Worm (Caenorhabditis elegans): ENCODE results near the gene T16H12.13.

Gene T16H12.13

DNA sequence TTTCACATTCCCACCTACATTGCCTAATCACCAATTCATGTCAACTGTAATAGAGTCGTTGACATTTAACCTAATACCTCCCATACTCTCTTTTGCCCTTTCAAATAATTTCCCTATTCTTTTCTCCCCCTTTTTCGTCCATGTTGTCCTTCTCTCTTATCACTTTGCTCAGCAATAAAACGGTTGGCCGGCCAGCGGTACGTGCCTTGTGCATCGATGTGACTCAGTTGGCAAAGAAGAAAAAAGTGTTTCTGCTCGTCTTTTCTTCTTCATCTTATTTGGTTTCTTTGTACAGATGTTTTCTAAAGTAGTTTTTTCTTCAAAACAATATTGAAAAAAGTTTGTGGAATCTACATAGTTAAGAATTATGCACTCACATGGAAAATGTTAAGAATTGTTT, 49.3 kb downstream of the T16H12.13 start:
- TF ChIP-seq mep-1 (tag; optimal IDR thresholded peaks at IDR 0.05) (no peak), bed-3 (GFP tag; optimal IDR thresholded peaks at IDR 0.05) (no peak), ham-2 (GFP tag; optimal IDR thresholded peaks at IDR 0.05) (no peak), snpc-4 (tag; optimal IDR thresholded peaks at IDR 0.05) (no peak), lin-32 (GFP tag; optimal IDR thresholded peaks at IDR 0.05) (no peak), lsy-2 (tag; optimal IDR thresholded peaks at IDR 0.05) (no peak), tbx-8 (GFP tag; optimal IDR thresholded peaks at IDR 0.05) (no peak), unc-62 (GFP tag; optimal IDR thresholded peaks at IDR 0.05) (no peak), mls-2 (tag; optimal IDR thresholded peaks at IDR 0.05) (no peak), elt-3 (tag; optimal IDR thresholded peaks at IDR 0.05) (no peak), ceh-83 (GFP tag; optimal IDR thresholded peaks at IDR 0.05) (no peak), ceh-39 (tag; optimal IDR thresholded peaks at IDR 0.05) (no peak), zip-8 (tag; optimal IDR thresholded peaks at IDR 0.05) (no peak), hlh-1 (tag; optimal IDR thresholded peaks at IDR 0.05) (no peak), nhr-237 (tag; optimal IDR thresholded peaks at IDR 0.05) (no peak), nhr-2 (tag; optimal IDR thresholded peaks at IDR 0.05) (no peak), mab-5 (tag; optimal IDR thresholded peaks at IDR 0.05) (no peak)

Measured in whole organism, mixed stage, embryonic.